Worm (Caenorhabditis elegans) whole organism, late embryonic: ENCODE data around the gene Y54G2A.48.

ENCODE experiments used
- C08G9.2 ChIP-seq: sonication (generic microtip); optimal IDR thresholded peaks from 2 replicates; lab custom pipeline; 2016; ENCODE audit warnings: mild to moderate bottlenecking, missing genetic modification characterization, moderate library complexity, missing compliant biosample characterization
- C38D4.7 ChIP-seq: fragments of 200-800 bp; sonication (Bioruptor generic); optimal IDR thresholded peaks from 2 replicates; lab custom pipeline; 2018; ENCODE audit warnings: mild to moderate bottlenecking, missing genetic modification characterization, moderate library complexity, missing compliant biosample characterization
- K02D7.2 ChIP-seq: sonication (generic microtip); optimal IDR thresholded peaks from 2 replicates; lab custom pipeline; 2017; ENCODE audit warnings: mild to moderate bottlenecking, missing genetic modification characterization, missing compliant biosample characterization
- Y22D7AL.16 ChIP-seq: sonication (generic microtip); optimal IDR thresholded peaks from 2 replicates; lab custom pipeline; 2016; ENCODE audit warnings: missing genetic modification characterization, missing compliant biosample characterization
- ahr-1 ChIP-seq: sonication (generic microtip); optimal IDR thresholded peaks from 2 replicates; lab custom pipeline; 2016; ENCODE audit warnings: missing genetic modification characterization, missing compliant biosample characterization
- ama-1 ChIP-seq: fragments of 150-350 bp; optimal IDR thresholded peaks from 2 replicates; lab custom pipeline; 2014
- ceh-14 ChIP-seq: sonication (generic microtip); optimal IDR thresholded peaks from 2 replicates; lab custom pipeline; 2016; ENCODE audit warnings: missing genotype, missing genetic modification characterization, missing compliant biosample characterization
- ceh-18 ChIP-seq: sonication (generic microtip); optimal IDR thresholded peaks from 2 replicates; lab custom pipeline; 2016; ENCODE audit warnings: missing genetic modification characterization, missing compliant biosample characterization
- ceh-2 ChIP-seq: sonication (generic microtip); optimal IDR thresholded peaks from 2 replicates; lab custom pipeline; 2016; ENCODE audit warnings: missing genotype, missing genetic modification characterization, missing compliant biosample characterization
- ceh-22 ChIP-seq: sonication (generic microtip); optimal IDR thresholded peaks from 2 replicates; lab custom pipeline; 2017; ENCODE audit warnings: missing biosample characterization, missing genetic modification characterization
- ceh-30 ChIP-seq: fragments of 150-350 bp; optimal IDR thresholded peaks from 2 replicates; lab custom pipeline; 2014; ENCODE audit warnings: missing biosample characterization, missing genetic modification characterization
- ceh-31 ChIP-seq: sonication (generic microtip); optimal IDR thresholded peaks from 2 replicates; lab custom pipeline; 2016; ENCODE audit warnings: missing genetic modification characterization, missing compliant biosample characterization
- ceh-45 ChIP-seq: fragments of 200-800 bp; sonication (Bioruptor generic); IDR thresholded peaks from 2 replicates; pipeline ENCODE4 v1.3.6; 2022; ENCODE audit warnings: missing genetic modification reagents, missing genetic modification characterization, missing compliant biosample characterization
- ceh-9 ChIP-seq: sonication (generic microtip); optimal IDR thresholded peaks from 2 replicates; lab custom pipeline; 2016; ENCODE audit warnings: mild to moderate bottlenecking, missing genetic modification characterization, inconsistent platforms, missing compliant biosample characterization
- che-1 ChIP-seq: sonication (generic microtip); optimal IDR thresholded peaks from 2 replicates; lab custom pipeline; 2016; ENCODE audit warnings: mild to moderate bottlenecking, missing genetic modification characterization, missing compliant biosample characterization
- dmd-4 ChIP-seq: sonication (generic microtip); optimal IDR thresholded peaks from 2 replicates; lab custom pipeline; 2016; ENCODE audit warnings: borderline replicate concordance, missing genetic modification characterization, missing compliant biosample characterization
- elt-2 ChIP-seq: sonication (generic microtip); optimal IDR thresholded peaks from 2 replicates; lab custom pipeline; 2016; ENCODE audit warnings: missing genetic modification reagents, missing genetic modification characterization, missing compliant biosample characterization
- eyg-1 ChIP-seq: sonication (generic microtip); optimal IDR thresholded peaks from 2 replicates; lab custom pipeline; 2016; ENCODE audit warnings: missing genotype, missing genetic modification characterization, missing compliant biosample characterization
- fkh-10 ChIP-seq: fragments of 150-350 bp; optimal IDR thresholded peaks from 2 replicates; lab custom pipeline; 2014; ENCODE audit warnings: missing biosample characterization, missing genetic modification reagents, missing genetic modification characterization
- gmeb-2 ChIP-seq: sonication (generic microtip); optimal IDR thresholded peaks from 2 replicates; lab custom pipeline; 2016; ENCODE audit warnings: missing genetic modification characterization, inconsistent platforms, missing compliant biosample characterization
- hlh-13 ChIP-seq: fragments of 200-800 bp; sonication (Bioruptor generic); optimal IDR thresholded peaks from 2 replicates; lab custom pipeline; 2018; ENCODE audit warnings: mild to moderate bottlenecking, missing genetic modification characterization, missing compliant biosample characterization
- hlh-30 ChIP-seq: sonication (generic microtip); optimal IDR thresholded peaks from 2 replicates; lab custom pipeline; 2017; ENCODE audit warnings: antibody characterized with exemption, missing genetic modification characterization, missing compliant biosample characterization; ENCODE audit not compliant: insufficient read depth
- hlh-6 ChIP-seq: sonication (generic microtip); optimal IDR thresholded peaks from 2 replicates; lab custom pipeline; 2016; ENCODE audit warnings: missing genotype, missing genetic modification characterization, missing compliant biosample characterization
- hlh-8 ChIP-seq: sonication (generic microtip); optimal IDR thresholded peaks from 2 replicates; lab custom pipeline; 2016; ENCODE audit warnings: missing genotype, missing genetic modification characterization, missing compliant biosample characterization
- madf-2 ChIP-seq: sonication (generic microtip); optimal IDR thresholded peaks from 2 replicates; lab custom pipeline; 2017; ENCODE audit warnings: missing genetic modification characterization, missing compliant biosample characterization
- mec-3 ChIP-seq: sonication (generic microtip); optimal IDR thresholded peaks from 2 replicates; lab custom pipeline; 2016; ENCODE audit warnings: borderline replicate concordance, missing genetic modification characterization, missing compliant biosample characterization
- nhr-11 ChIP-seq: fragments of 150-350 bp; optimal IDR thresholded peaks from 2 replicates; lab custom pipeline; 2014; ENCODE audit warnings: missing biosample characterization, missing genetic modification characterization
- nhr-232 ChIP-seq: sonication (generic microtip); optimal IDR thresholded peaks from 2 replicates; lab custom pipeline; 2016; ENCODE audit warnings: missing genetic modification characterization, missing compliant biosample characterization
- pag-3 ChIP-seq: sonication (generic microtip); optimal IDR thresholded peaks from 2 replicates; lab custom pipeline; 2016; ENCODE audit warnings: missing compliant biosample characterization, missing genetic modification characterization, borderline replicate concordance
- pha-4 ChIP-seq: fragments of 150-350 bp; optimal IDR thresholded peaks from 2 replicates; lab custom pipeline; 2018; ENCODE audit warnings: missing biosample characterization, missing genetic modification reagents, missing genetic modification characterization
- pqm-1 ChIP-seq: sonication (generic microtip); optimal IDR thresholded peaks from 2 replicates; lab custom pipeline; 2016; ENCODE audit warnings: missing genetic modification characterization, missing compliant biosample characterization
- sox-2 ChIP-seq: fragments of 200-800 bp; sonication (Bioruptor generic); IDR thresholded peaks from 2 replicates; pipeline ENCODE4 v1.3.6; 2022; ENCODE audit warnings: missing genetic modification reagents, missing genetic modification characterization, missing compliant biosample characterization
- sox-4 ChIP-seq: sonication (generic microtip); optimal IDR thresholded peaks from 2 replicates; lab custom pipeline; 2017; ENCODE audit warnings: mild to moderate bottlenecking, missing genetic modification characterization, inconsistent platforms, missing compliant biosample characterization
- tbx-2 ChIP-seq: sonication (generic microtip); optimal IDR thresholded peaks from 2 replicates; lab custom pipeline; 2016; ENCODE audit warnings: missing genetic modification characterization, missing compliant biosample characterization
- ttx-3 ChIP-seq: sonication (generic microtip); optimal IDR thresholded peaks from 2 replicates; lab custom pipeline; 2016; ENCODE audit warnings: missing genetic modification reagents, missing genetic modification characterization, missing compliant biosample characterization
- unc-3 ChIP-seq, 2 experiments: fragments of 200-800 bp in 1 of 2; sonication (Bioruptor generic) in 1 of 2; sonication (generic microtip) in 1 of 2; conservative IDR thresholded peaks in 1 of 2; optimal IDR thresholded peaks in 1 of 2; 2 replicates each; pipeline versions ENCODE4 v1.3.6 to Lab custom; 2016 to 2022; ENCODE audit warnings: missing compliant biosample characterization in 2 of 2, missing genetic modification characterization in 2 of 2, missing genetic modification reagents in 1 of 2
- unc-86 ChIP-seq: sonication (generic microtip); optimal IDR thresholded peaks from 2 replicates; lab custom pipeline; 2016; ENCODE audit warnings: missing genetic modification characterization, missing compliant biosample characterization
- zip-5 ChIP-seq: sonication (generic microtip); optimal IDR thresholded peaks from 2 replicates; lab custom pipeline; 2016; ENCODE audit warnings: missing genetic modification characterization, missing compliant biosample characterization

Y54G2A.48 gene

ce11 chrIV:2832587-2832986, at the start of gene Y54G2A.48, which contains the start of gene pudl-1:
TSS of gene Y54G2A.48 (minus strand) at chrIV:2832687.
TSS of gene pudl-1 (plus strand) at chrIV:2832906.
- no peak for TF ChIP-seq sox-4
- TF ChIP-seq Y22D7AL.16 (tag; lab: Kevin White, UChicago): no peak
- no peak for TF ChIP-seq hlh-6 (tag; lab: Kevin White, UChicago)
- no peak for TF ChIP-seq ttx-3 (tag; lab: Kevin White, UChicago)
- no peak for TF ChIP-seq hlh-13 (GFP tag; lab: Kevin White, UChicago)
- TF ChIP-seq K02D7.2 (tag; lab: Kevin White, UChicago): no peak
- no peak for TF ChIP-seq gmeb-2
- no peak for TF ChIP-seq madf-2
- no peak for TF ChIP-seq ahr-1 (tag; lab: Kevin White, UChicago)
- no peak for TF ChIP-seq ceh-9 (tag; lab: Kevin White, UChicago)
- TF ChIP-seq tbx-2 (tag; lab: Kevin White, UChicago): no peak
- no peak for TF ChIP-seq ceh-45
- TF ChIP-seq ceh-14: no peak
- no peak for TF ChIP-seq pag-3 (tag; lab: Kevin White, UChicago)
- TF ChIP-seq zip-5: no peak
- no peak for TF ChIP-seq C38D4.7
- TF ChIP-seq che-1: no peak
- no peak for TF ChIP-seq unc-86 (tag; lab: Kevin White, UChicago)

DNA sequence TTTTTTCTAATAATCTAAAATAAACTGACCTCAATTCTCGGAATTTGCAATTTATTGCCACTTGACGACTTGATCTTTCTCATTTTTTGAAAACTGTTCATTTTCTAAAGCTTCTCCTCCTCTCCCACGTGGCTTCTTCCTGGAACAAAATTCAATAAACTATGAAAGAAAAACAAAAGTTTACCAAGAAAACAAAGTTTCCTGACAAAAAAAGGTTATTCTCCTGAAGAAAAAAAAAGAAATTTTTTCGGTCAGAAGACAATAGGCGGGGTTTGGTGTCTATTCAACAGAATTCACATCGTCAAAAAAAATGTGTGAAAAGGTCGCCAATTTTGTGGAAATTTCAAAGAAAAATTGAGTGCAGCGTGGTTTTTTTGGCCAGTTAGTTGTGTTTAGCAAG, 32.3 kb upstream of the Y54G2A.48 start, which contains the start of gene Y54G2A.16:
Y54G2A.16 (minus strand) TSS at position 101 of the 400 bp plus-strand sequence.
- TF ChIP-seq sox-4: no peak

ce11 chrIV:2858734-2859133, 26.2 kb upstream of the Y54G2A.48 start:
- TF ChIP-seq sox-2 (GFP tag; lab: Robert Waterston, UW) (no peak), tbx-2 (tag; lab: Kevin White, UChicago) (no peak), pqm-1 (tag; lab: Kevin White, UChicago) (no peak), dmd-4 (no peak), eyg-1 (tag; lab: Kevin White, UChicago) (no peak), nhr-11 (tag; lab: Kevin White, UChicago) (no peak), elt-2 (tag; lab: Kevin White, UChicago) (no peak), hlh-30 (no peak), hlh-13 (GFP tag; lab: Kevin White, UChicago) (no peak), hlh-8 (tag; lab: Kevin White, UChicago) (no peak), fkh-10 (GFP tag; lab: Kevin White, UChicago) (no peak), mec-3 (tag; lab: Kevin White, UChicago) (no peak), gmeb-2 (no peak), K02D7.2 (tag; lab: Kevin White, UChicago) (no peak), unc-3 (GFP tag; conservative IDR thresholded peaks at IDR 0.05; lab: Robert Waterston, UW) (no peak), unc-3 (tag; optimal IDR thresholded peaks at IDR 0.05; lab: Kevin White, UChicago) (no peak), unc-86 (tag; lab: Kevin White, UChicago) (no peak), hlh-6 (tag; lab: Kevin White, UChicago) (no peak)

DNA sequence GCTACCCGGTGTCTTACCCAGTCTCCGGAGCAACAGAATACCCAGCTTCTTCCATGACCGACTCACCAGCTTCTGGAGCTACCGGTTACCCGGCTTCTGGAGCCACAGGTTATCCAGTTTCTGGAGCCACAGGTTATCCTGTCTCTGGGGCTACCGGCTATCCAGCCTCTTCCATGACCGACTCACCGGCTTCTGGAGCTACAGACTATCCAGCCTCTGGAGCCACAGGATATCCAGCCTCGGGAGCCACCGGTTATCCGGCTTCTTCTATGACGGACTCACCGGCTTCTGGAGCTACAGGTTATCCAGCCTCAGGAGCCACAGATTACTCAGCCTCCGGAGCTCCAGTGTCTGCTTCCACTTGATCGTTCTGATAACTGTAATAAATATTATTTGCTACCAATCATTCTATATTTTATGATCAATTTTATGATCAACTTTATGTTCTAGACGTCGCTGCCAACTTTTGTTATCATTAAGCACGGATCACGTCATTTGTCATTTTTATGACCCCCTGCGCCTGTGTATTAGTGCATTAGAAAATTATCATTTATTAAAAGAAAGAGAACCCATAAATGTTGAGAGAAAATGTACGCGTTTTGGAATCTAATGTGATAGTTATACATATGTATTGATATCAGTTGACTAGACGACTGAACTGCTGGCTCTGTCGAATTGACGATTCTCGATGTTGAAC, 22.7 kb upstream of the Y54G2A.48 start:
- TF ChIP-seq ahr-1 (tag; lab: Kevin White, UChicago): no peak
- no peak for TF ChIP-seq pqm-1 (tag; lab: Kevin White, UChicago)
- no peak for TF ChIP-seq fkh-10 (GFP tag; lab: Kevin White, UChicago)
- TF ChIP-seq ceh-22 (tag; lab: Kevin White, UChicago): no peak
- no peak for TF ChIP-seq hlh-30
- TF ChIP-seq ceh-2 (tag; lab: Kevin White, UChicago): no peak
- TF ChIP-seq Y22D7AL.16 (tag; lab: Kevin White, UChicago): no peak
- no peak for TF ChIP-seq sox-2 (GFP tag; lab: Robert Waterston, UW)
- no peak for TF ChIP-seq elt-2 (tag; lab: Kevin White, UChicago)
- TF ChIP-seq nhr-232 (tag; lab: Kevin White, UChicago): no peak
- no peak for TF ChIP-seq unc-86 (tag; lab: Kevin White, UChicago)
- TF ChIP-seq ceh-18: no peak
- TF ChIP-seq ceh-30: no peak
- no peak for TF ChIP-seq ceh-31 (tag; lab: Kevin White, UChicago)
- TF ChIP-seq pha-4 (tag; lab: Kevin White, UChicago): no peak
- no peak for TF ChIP-seq C08G9.2 (tag; lab: Kevin White, UChicago)
- TF ChIP-seq ama-1: no peak
- TF ChIP-seq ceh-9 (tag; lab: Kevin White, UChicago): no peak
- TF ChIP-seq, all 69 proteins: peak for 0
